Worm (Caenorhabditis elegans): ENCODE data around the gene srv-12.

DNA sequence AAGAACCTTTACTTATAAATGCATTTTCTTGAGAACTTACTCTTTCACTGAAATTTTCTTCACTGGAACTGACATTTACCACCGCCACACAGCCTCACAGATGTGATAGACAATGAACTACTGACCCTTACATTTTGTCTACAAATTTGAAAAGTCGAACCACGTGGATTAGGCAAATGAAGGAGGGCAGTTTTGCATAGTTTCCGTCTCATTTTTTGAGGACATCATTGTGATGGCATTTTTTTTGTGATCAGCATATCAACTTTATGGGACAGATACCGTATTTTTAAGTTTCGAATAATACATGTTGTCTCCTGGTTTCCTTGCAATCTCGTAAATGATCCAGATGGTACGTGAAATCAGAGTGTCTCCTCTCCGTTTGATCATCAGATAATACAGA is 19.1 kb upstream of the srv-12 start, which contains the start of gene W01B6.3:
- TF ChIP-seq him-1 (tag; optimal IDR thresholded peaks at IDR 0.05) (no peak), W03F9.2 (tag; optimal IDR thresholded peaks at IDR 0.05) (no peak), dao-5 (tag; optimal IDR thresholded peaks at IDR 0.05) (no peak)
